Worm (Caenorhabditis elegans) whole organism, midembryonic: Measurements from ENCODE around the gene col-78.

Source experiments
- T22C8.4 ChIP-seq: fragments of 200-800 bp; sonication (Bioruptor generic); IDR thresholded peaks from 2 replicates; pipeline ENCODE4 v1.3.6; 2022; ENCODE audit warnings: missing genetic modification characterization, missing compliant biosample characterization
- cog-1 ChIP-seq: sonication (generic microtip); optimal IDR thresholded peaks from 2 replicates; lab custom pipeline; 2016; ENCODE audit warnings: missing genetic modification characterization, missing compliant biosample characterization
- flt-1 ChIP-seq: fragments of 200-800 bp; sonication (Bioruptor generic); IDR thresholded peaks from 2 replicates; pipeline ENCODE4 v1.3.6; 2022; ENCODE audit warnings: missing genetic modification characterization, missing compliant biosample characterization
- med-1 ChIP-seq: sonication (generic microtip); optimal IDR thresholded peaks from 2 replicates; lab custom pipeline; 2017; ENCODE audit warnings: missing genetic modification characterization, mild to moderate bottlenecking, missing compliant biosample characterization, antibody characterized with exemption, missing genetic modification reagents; ENCODE audit not compliant: insufficient read depth
- ztf-23 ChIP-seq: fragments of 200-800 bp; sonication (Bioruptor generic); IDR thresholded peaks from 2 replicates; pipeline ENCODE4 v1.3.6; 2022; ENCODE audit warnings: missing genetic modification reagents, missing genetic modification characterization, missing compliant biosample characterization

DNA sequence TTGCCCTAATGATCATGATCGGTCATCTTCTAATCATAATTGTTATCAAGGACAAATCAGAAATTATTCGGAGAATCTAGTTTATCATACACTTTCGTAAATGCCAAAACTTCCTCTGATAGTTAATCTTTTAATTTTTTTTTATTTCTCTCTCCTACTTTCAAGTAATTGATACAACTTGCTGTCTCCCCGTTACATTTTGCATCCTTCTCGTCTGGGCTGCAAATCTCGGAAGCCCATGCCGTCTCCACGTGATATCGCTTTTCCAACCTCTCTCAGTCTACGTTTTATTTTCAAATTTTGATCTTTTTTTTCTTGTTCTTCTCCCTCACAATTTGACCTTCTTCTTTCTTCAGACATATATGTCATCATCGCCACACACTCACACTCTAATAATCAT lies 8.7 kb downstream of the col-78 start, which contains the start of gene rhy-1:
- TF ChIP-seq cog-1 (tag; lab: Kevin White, UChicago) = no peak
- TF ChIP-seq T22C8.4 = no peak
- TF ChIP-seq flt-1 = no peak
- no peak for TF ChIP-seq med-1 (GFP tag; lab: Kevin White, UChicago)
- TF ChIP-seq ztf-23 (GFP tag; lab: Robert Waterston, UW) = no peak
